Fruit fly (Drosophila melanogaster): Measurements from ENCODE around the gene Pp2B-14D.

Gene Pp2B-14D

DNA sequence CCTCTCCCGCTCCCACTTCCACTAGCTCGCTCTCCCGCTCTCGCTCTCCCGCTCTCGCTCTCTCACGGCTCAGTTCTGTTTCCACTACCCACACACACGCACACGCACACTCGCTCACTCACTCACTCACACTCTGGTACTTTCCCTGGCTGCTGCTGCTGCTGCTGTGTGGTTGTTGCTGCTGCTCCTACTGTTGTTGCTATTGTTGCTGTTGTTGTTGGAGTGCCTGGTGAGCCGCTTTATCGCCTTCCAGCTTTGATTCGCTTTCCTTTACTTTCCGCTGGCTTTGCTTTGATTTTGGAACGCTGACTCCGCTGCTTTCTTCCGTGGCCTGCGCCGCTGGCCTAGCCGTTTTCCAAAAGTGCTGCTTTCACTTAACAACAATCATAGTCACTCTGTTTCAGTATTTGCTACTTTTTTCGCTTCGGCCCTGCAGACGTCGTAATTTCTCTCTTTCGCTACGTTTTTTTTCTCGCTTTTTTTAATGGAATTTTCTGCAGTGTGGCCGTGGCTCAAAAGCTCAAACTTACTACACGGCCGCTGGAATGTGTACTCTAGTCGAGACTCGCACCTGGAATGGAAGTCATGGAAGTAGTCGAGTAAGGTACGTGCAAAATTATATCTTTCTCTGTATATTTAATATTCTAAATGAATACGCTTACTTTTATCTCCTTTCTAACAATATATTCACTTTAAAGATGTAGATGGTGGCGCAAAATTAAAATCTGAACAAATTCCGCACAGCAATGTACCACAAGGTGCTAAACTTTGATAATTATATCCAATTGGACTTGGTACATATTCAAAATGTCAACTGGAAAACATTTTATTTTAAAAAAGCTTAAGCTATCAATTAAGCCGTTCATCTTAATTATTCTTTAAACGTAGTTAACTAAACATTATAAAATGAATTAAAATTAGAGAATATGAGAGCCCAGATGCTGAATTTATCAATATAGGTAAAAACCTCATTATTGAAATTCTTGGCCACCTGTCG lies at the start of gene Pp2B-14D (continued):
- TF ChIP-seq Chrac-16 (GFP tag; optimal IDR thresholded peaks at IDR 0.05) (no peak), amos (GFP tag; IDR thresholded peaks at IDR 0.05; ENCODE audit: partially characterized antibody) (peak; percentile 8; the same call in 1 of the 2 replicates), pb (GFP tag; optimal IDR thresholded peaks at IDR 0.05) (no peak), CG4282 (GFP tag; optimal IDR thresholded peaks at IDR 0.05) (no peak), CG30431 (GFP tag; optimal IDR thresholded peaks at IDR 0.05) (no peak), GATAe (GFP tag; conservative IDR thresholded peaks at IDR 0.05) (no peak), CG32767 (GFP tag; IDR thresholded peaks at IDR 0.05) (no peak), CG43689 (GFP tag; IDR thresholded peaks at IDR 0.05) (no peak), dan (GFP tag; IDR thresholded peaks at IDR 0.05) (no peak), CG30403 (GFP tag; optimal IDR thresholded peaks at IDR 0.05) (no peak), CG11695 (GFP tag; IDR thresholded peaks at IDR 0.05) (no peak), CG12236 (GFP tag; optimal IDR thresholded peaks at IDR 0.05) (no peak), B-H2 (GFP tag; optimal IDR thresholded peaks at IDR 0.05) (no peak), CG34422 (GFP tag; IDR thresholded peaks at IDR 0.05) (no peak), eve (GFP tag; optimal IDR thresholded peaks at IDR 0.05) (no peak), eyg (GFP tag; optimal IDR thresholded peaks at IDR 0.05) (no peak), CG11696 (GFP tag; IDR thresholded peaks at IDR 0.05) (no peak), Med (GFP tag) (peak; percentile 69), Dp (GFP tag; optimal IDR thresholded peaks at IDR 0.05) (peak; percentile 22), row (GFP tag; IDR thresholded peaks at IDR 0.05) (peak; percentile 51; the same call in 2 of the 3 replicates), ham (GFP tag; IDR thresholded peaks at IDR 0.05) (no peak), Doc3 (GFP tag; IDR thresholded peaks at IDR 0.05; ENCODE audit: partially characterized antibody) (no peak), psq (GFP tag; optimal IDR thresholded peaks at IDR 0.05) (no peak), luna (GFP tag; optimal IDR thresholded peaks at IDR 0.05) (no peak), p53 (GFP tag; optimal IDR thresholded peaks at IDR 0.05) (no peak), slp2 (GFP tag; optimal IDR thresholded peaks at IDR 0.05) (no peak), Ptx1 (GFP tag; IDR thresholded peaks at IDR 0.05) (no peak), CG5953 (GFP tag; IDR thresholded peaks at IDR 0.05) (no peak), jigr1 (GFP tag; IDR thresholded peaks at IDR 0.05) (no peak), crp (GFP tag; optimal IDR thresholded peaks at IDR 0.05) (no peak), bsh (GFP tag; optimal IDR thresholded peaks at IDR 0.05) (peak in 1 of 2 experiments; percentile 27), CG12299 (tag; optimal IDR thresholded peaks at IDR 0.05) (no peak), dimm (GFP tag; IDR thresholded peaks at IDR 0.05) (no peak), CG12942 (GFP tag; optimal IDR thresholded peaks at IDR 0.05) (no peak), Vsx1 (GFP tag; optimal IDR thresholded peaks at IDR 0.05) (no peak), scrt (GFP tag; optimal IDR thresholded peaks at IDR 0.05) (no peak), Gsc (GFP tag; IDR thresholded peaks at IDR 0.05) (no peak), CG2199 (GFP tag; IDR thresholded peaks at IDR 0.05) (0 out of 3 replicates have a peak, but pooled peaks have one; percentile 42), Mes4 (GFP tag; optimal IDR thresholded peaks at IDR 0.05) (no peak), CG9797 (GFP tag; optimal IDR thresholded peaks at IDR 0.05) (peak; percentile 62), Optix (GFP tag; IDR thresholded peaks at IDR 0.05) (no peak), her (GFP tag; optimal IDR thresholded peaks at IDR 0.05) (no peak), nerfin-2 (GFP tag; IDR thresholded peaks at IDR 0.05; ENCODE audit: partially characterized antibody) (no peak), nom (GFP tag; optimal IDR thresholded peaks at IDR 0.05) (peak; percentile 57), oc (tag; optimal IDR thresholded peaks at IDR 0.05) (no peak), CG10959 (GFP tag; IDR thresholded peaks at IDR 0.05) (no peak), rib (GFP tag; IDR thresholded peaks at IDR 0.05) (no peak), tap (tag; optimal IDR thresholded peaks at IDR 0.05) (no peak), CG2129 (GFP tag; IDR thresholded peaks at IDR 0.05; ENCODE audit: partially characterized antibody) (no peak)

Measured in whole organism, embryonic.